Worm (Caenorhabditis elegans) whole organism, early embryonic: ENCODE measurements around the gene F38E9.6.

Experiments
- B0310.2 ChIP-seq: sonication (generic microtip); optimal IDR thresholded peaks from 2 replicates; lab custom pipeline; 2016; ENCODE audit warnings: mild to moderate bottlenecking, missing genetic modification characterization, missing compliant biosample characterization
- F13C5.2 ChIP-seq: sonication (generic microtip); optimal IDR thresholded peaks from 2 replicates; lab custom pipeline; 2017; ENCODE audit warnings: mild to moderate bottlenecking, missing genetic modification characterization, inconsistent platforms, missing compliant biosample characterization
- aly-1 ChIP-seq: sonication (generic microtip); optimal IDR thresholded peaks from 2 replicates; lab custom pipeline; 2016; ENCODE audit warnings: missing genetic modification characterization, missing compliant biosample characterization
- ama-1 ChIP-seq: fragments of 150-350 bp; optimal IDR thresholded peaks from 2 replicates; lab custom pipeline; 2014
- ceh-13 ChIP-seq: fragments of 200-800 bp; sonication (Bioruptor generic); optimal IDR thresholded peaks from 2 replicates; lab custom pipeline; 2018; ENCODE audit warnings: mild to moderate bottlenecking, missing genetic modification characterization, missing compliant biosample characterization
- ceh-36 ChIP-seq: sonication (generic microtip); optimal IDR thresholded peaks from 2 replicates; lab custom pipeline; 2016; ENCODE audit warnings: missing genetic modification characterization, inconsistent platforms, missing compliant biosample characterization
- ets-7 ChIP-seq: sonication (generic microtip); optimal IDR thresholded peaks from 2 replicates; lab custom pipeline; 2016; ENCODE audit warnings: missing genotype, missing genetic modification characterization, missing compliant biosample characterization
- flt-1 ChIP-seq: fragments of 200-800 bp; sonication (Bioruptor generic); IDR thresholded peaks from 2 replicates; pipeline ENCODE4 v1.3.6; 2022; ENCODE audit warnings: missing genetic modification characterization, missing compliant biosample characterization
- hmbx-1 ChIP-seq: sonication (generic microtip); optimal IDR thresholded peaks from 2 replicates; lab custom pipeline; 2016; ENCODE audit warnings: mild to moderate bottlenecking, missing genetic modification characterization, missing compliant biosample characterization
- hmg-4 ChIP-seq: fragments of 200-800 bp; sonication (Bioruptor generic); optimal IDR thresholded peaks from 2 replicates; lab custom pipeline; 2018; ENCODE audit warnings: mild to moderate bottlenecking, missing genetic modification characterization, missing compliant biosample characterization
- hnd-1 ChIP-seq: sonication (generic microtip); optimal IDR thresholded peaks from 2 replicates; lab custom pipeline; 2016; ENCODE audit warnings: missing genetic modification characterization, missing compliant biosample characterization
- pes-1 ChIP-seq: fragments of 200-800 bp; sonication (Bioruptor generic); IDR thresholded peaks from 2 replicates; pipeline ENCODE4 v1.3.6; 2022; ENCODE audit warnings: missing genetic modification reagents, missing genetic modification characterization, missing compliant biosample characterization
- scrt-1 ChIP-seq: fragments of 200-800 bp; sonication (Bioruptor generic); IDR thresholded peaks from 2 replicates; pipeline ENCODE4 v1.3.6; 2022; ENCODE audit warnings: missing genetic modification characterization, missing compliant biosample characterization
- sea-1 ChIP-seq: fragments of 200-800 bp; sonication (Bioruptor generic); conservative IDR thresholded peaks from 2 replicates; pipeline ENCODE4 v1.3.6; 2022; ENCODE audit warnings: missing genetic modification characterization, missing compliant biosample characterization
- tbx-11 ChIP-seq: fragments of 200-800 bp; sonication (Bioruptor generic); IDR thresholded peaks from 2 replicates; pipeline ENCODE4 v1.3.6; 2022; ENCODE audit warnings: missing genetic modification characterization, missing compliant biosample characterization
- tbx-37 ChIP-seq: fragments of 200-800 bp; sonication (Bioruptor generic); conservative IDR thresholded peaks from 2 replicates; pipeline ENCODE4 v1.3.6; 2022; ENCODE audit warnings: missing genetic modification reagents, missing genetic modification characterization, missing compliant biosample characterization
- tra-4 ChIP-seq: sonication (generic microtip); optimal IDR thresholded peaks from 2 replicates; lab custom pipeline; 2017; ENCODE audit warnings: missing genetic modification characterization, missing compliant biosample characterization

F38E9.6 gene

ce11 chrX:16468845-16469244, 36.6 kb downstream of the F38E9.6 start:
- TF ChIP-seq hmbx-1 (tag; lab: Kevin White, UChicago), result no peak
- TF ChIP-seq ceh-36, result no peak
- TF ChIP-seq scrt-1 (GFP tag; lab: Robert Waterston, UW), result no peak
- no peak for TF ChIP-seq B0310.2 (tag; lab: Kevin White, UChicago)
- no peak for TF ChIP-seq flt-1 (GFP tag; lab: Robert Waterston, UW)
- no peak for TF ChIP-seq sea-1 (GFP tag; lab: Robert Waterston, UW)

ce11 chrX:16470758-16471157, 38.5 kb downstream of the F38E9.6 start, which contains the start of gene F38E9.1:
TSS of gene F38E9.1 (plus strand) at chrX:16471058.
- no peak for TF ChIP-seq hmbx-1 (tag; lab: Kevin White, UChicago)
- no peak for TF ChIP-seq aly-1 (tag; lab: Kevin White, UChicago)
- no peak for TF ChIP-seq ama-1 (lab: Kevin White, UChicago)
- no peak for TF ChIP-seq sea-1 (GFP tag; lab: Robert Waterston, UW)
- no peak for TF ChIP-seq hmg-4 (GFP tag; lab: Kevin White, UChicago)
- TF ChIP-seq tbx-11 (GFP tag; lab: Robert Waterston, UW), result no peak
- no peak for TF ChIP-seq ets-7 (tag; lab: Kevin White, UChicago)
- no peak for TF ChIP-seq ceh-13
- no peak for TF ChIP-seq scrt-1 (GFP tag; lab: Robert Waterston, UW)
- TF ChIP-seq B0310.2 (tag; lab: Kevin White, UChicago), result no peak
- TF ChIP-seq pes-1, result no peak
- no peak for TF ChIP-seq flt-1 (GFP tag; lab: Robert Waterston, UW)
- TF ChIP-seq tbx-37, result no peak
- TF ChIP-seq ceh-36, result no peak
- no peak for TF ChIP-seq hnd-1 (tag; lab: Kevin White, UChicago)
- no peak for TF ChIP-seq tra-4 (tag; lab: Kevin White, UChicago)
- no peak for TF ChIP-seq F13C5.2 (tag; lab: Kevin White, UChicago)

ce11 chrX:16480232-16480631, 48.0 kb downstream of the F38E9.6 start:
- TF ChIP-seq aly-1 (tag; lab: Kevin White, UChicago) (no peak), flt-1 (GFP tag; lab: Robert Waterston, UW) (no peak), ceh-13 (no peak), tbx-37 (no peak), tra-4 (tag; lab: Kevin White, UChicago) (no peak), ets-7 (tag; lab: Kevin White, UChicago) (no peak), sea-1 (GFP tag; lab: Robert Waterston, UW) (no peak), B0310.2 (tag; lab: Kevin White, UChicago) (no peak), scrt-1 (GFP tag; lab: Robert Waterston, UW) (no peak), ceh-36 (no peak), hmg-4 (GFP tag; lab: Kevin White, UChicago) (no peak), tbx-11 (GFP tag; lab: Robert Waterston, UW) (no peak), F13C5.2 (tag; lab: Kevin White, UChicago) (no peak), pes-1 (no peak), ama-1 (lab: Kevin White, UChicago) (no peak), hnd-1 (tag; lab: Kevin White, UChicago) (no peak), hmbx-1 (tag; lab: Kevin White, UChicago) (no peak)

- no peak for TF ChIP-seq B0310.2 (tag; lab: Kevin White, UChicago)
These were observed 48.8 kb downstream of the F38E9.6 start for ce11 chrX:16481026-16481425.

ce11 chrX:16482944-16483343, 50.7 kb downstream of the F38E9.6 start:
- TF ChIP-seq F13C5.2 (tag; lab: Kevin White, UChicago) (no peak), sea-1 (GFP tag; lab: Robert Waterston, UW) (no peak), hnd-1 (tag; lab: Kevin White, UChicago) (no peak), scrt-1 (GFP tag; lab: Robert Waterston, UW) (no peak), ceh-36 (no peak), aly-1 (tag; lab: Kevin White, UChicago) (no peak), hmg-4 (GFP tag; lab: Kevin White, UChicago) (no peak), hmbx-1 (tag; lab: Kevin White, UChicago) (no peak), ets-7 (tag; lab: Kevin White, UChicago) (no peak), tbx-11 (GFP tag; lab: Robert Waterston, UW) (no peak), B0310.2 (tag; lab: Kevin White, UChicago) (no peak), pes-1 (no peak), ceh-13 (no peak), tbx-37 (no peak), ama-1 (lab: Kevin White, UChicago) (no peak), flt-1 (GFP tag; lab: Robert Waterston, UW) (no peak)

ce11 chrX:16484043-16484442, 51.8 kb downstream of the F38E9.6 start:
- TF ChIP-seq ama-1 (lab: Kevin White, UChicago) (no peak), F13C5.2 (tag; lab: Kevin White, UChicago) (no peak), ceh-13 (no peak), tbx-37 (no peak), aly-1 (tag; lab: Kevin White, UChicago) (no peak), hmg-4 (GFP tag; lab: Kevin White, UChicago) (no peak), ets-7 (tag; lab: Kevin White, UChicago) (no peak), B0310.2 (tag; lab: Kevin White, UChicago) (no peak), tbx-11 (GFP tag; lab: Robert Waterston, UW) (no peak), hmbx-1 (tag; lab: Kevin White, UChicago) (no peak), ceh-36 (no peak), flt-1 (GFP tag; lab: Robert Waterston, UW) (no peak), scrt-1 (GFP tag; lab: Robert Waterston, UW) (no peak), tra-4 (tag; lab: Kevin White, UChicago) (no peak), sea-1 (GFP tag; lab: Robert Waterston, UW) (no peak), pes-1 (no peak), hnd-1 (tag; lab: Kevin White, UChicago) (no peak)

- no peak for TF ChIP-seq ets-7 (tag; lab: Kevin White, UChicago)
- TF ChIP-seq tbx-37, result no peak
- TF ChIP-seq tra-4 (tag; lab: Kevin White, UChicago), result no peak
- no peak for TF ChIP-seq hmg-4 (GFP tag; lab: Kevin White, UChicago)
- no peak for TF ChIP-seq hmbx-1 (tag; lab: Kevin White, UChicago)
- TF ChIP-seq hnd-1 (tag; lab: Kevin White, UChicago), result no peak
- no peak for TF ChIP-seq ceh-36
- no peak for TF ChIP-seq B0310.2 (tag; lab: Kevin White, UChicago)
- no peak for TF ChIP-seq F13C5.2 (tag; lab: Kevin White, UChicago)
- TF ChIP-seq ama-1 (lab: Kevin White, UChicago), result no peak
These were observed 52.4 kb downstream of the F38E9.6 start for ce11 chrX:16484681-16485080.
